Fruit fly (Drosophila melanogaster) whole organism, wandering third instar larva: ENCODE data around the gene UQCR-C1.

Experiments
- Abd-B ChIP-seq: fragments of >200 bp; optimal IDR thresholded peaks from 2 replicates; lab custom pipeline; 2017; ENCODE audit warnings: missing biosample characterization, missing genetic modification characterization
- CG32264 ChIP-seq: fragments of 200-800 bp; sonication (Bioruptor generic); optimal IDR thresholded peaks from 2 replicates; lab custom pipeline; 2016; ENCODE audit warnings: missing biosample characterization, missing genetic modification characterization
- CG9705 ChIP-seq: fragments of 200-800 bp; sonication (Bioruptor generic); optimal IDR thresholded peaks from 2 replicates; lab custom pipeline; 2018; ENCODE audit warnings: missing biosample characterization, mild to moderate bottlenecking, missing genetic modification characterization
- CrebA ChIP-seq: fragments of 200-800 bp; sonication (Bioruptor generic); optimal IDR thresholded peaks from 2 replicates; lab custom pipeline; 2016; ENCODE audit warnings: missing biosample characterization, mild to moderate bottlenecking, missing genetic modification characterization, borderline replicate concordance
- Dfd ChIP-seq: fragments of >200 bp; optimal IDR thresholded peaks from 2 replicates; lab custom pipeline; 2017; ENCODE audit warnings: missing biosample characterization, missing genetic modification characterization
- Dif ChIP-seq: fragments of 200-275, 200-300 bp; sonication (Bioruptor generic); optimal IDR thresholded peaks from 2 replicates; lab custom pipeline; 2018; ENCODE audit warnings: missing biosample characterization, missing genetic modification characterization; ENCODE audit not compliant: partially characterized antibody
- GATAd ChIP-seq: sonication (Bioruptor generic); optimal IDR thresholded peaks from 2 replicates; lab custom pipeline; 2016; ENCODE audit warnings: missing biosample characterization, missing genetic modification characterization
- HLH106 ChIP-seq: fragments of 200-800 bp; optimal IDR thresholded peaks from 3 replicates; lab custom pipeline; 2019; ENCODE audit warnings: missing biosample characterization, mild to moderate bottlenecking, missing genetic modification characterization, moderate library complexity
- Hnf4 ChIP-seq: fragments of 200-800 bp; sonication (Bioruptor generic); optimal IDR thresholded peaks from 2 replicates; lab custom pipeline; 2016; ENCODE audit warnings: missing biosample characterization, mild to moderate bottlenecking, missing genetic modification characterization
- Hr78 ChIP-seq: fragments of >200 bp; optimal IDR thresholded peaks from 2 replicates; lab custom pipeline; 2017; ENCODE audit warnings: missing biosample characterization, missing genetic modification characterization
- Hr83 ChIP-seq: fragments of 200-300 bp; sonication (Bioruptor generic); optimal IDR thresholded peaks from 2 replicates; lab custom pipeline; 2016; ENCODE audit warnings: missing biosample characterization, mild to moderate bottlenecking, missing genetic modification characterization, moderate library complexity; ENCODE audit not compliant: poor library complexity, severe bottlenecking
- Jra ChIP-seq: sonication (Bioruptor generic); optimal IDR thresholded peaks from 2 replicates; lab custom pipeline; 2016; ENCODE audit warnings: missing biosample characterization, missing genetic modification characterization
- Mio ChIP-seq: sonication (Bioruptor generic); optimal IDR thresholded peaks from 2 replicates; lab custom pipeline; 2016; ENCODE audit warnings: missing biosample characterization, missing genetic modification characterization
- Myc ChIP-seq: fragments of >200 bp; optimal IDR thresholded peaks from 2 replicates; lab custom pipeline; 2017
- N ChIP-seq: fragments of >200 bp; optimal IDR thresholded peaks from 2 replicates; lab custom pipeline; 2018; ENCODE audit warnings: missing biosample characterization, missing external identifiers, missing genetic modification characterization
- OdsH ChIP-seq: fragments of 200-800 bp; sonication (Bioruptor generic); optimal IDR thresholded peaks from 2 replicates; lab custom pipeline; 2016; ENCODE audit warnings: missing biosample characterization, mild to moderate bottlenecking, missing genetic modification characterization
- Rel ChIP-seq, 2 experiments: fragments of 200-800 bp; sonication (Bioruptor generic) in 1 of 2; optimal IDR thresholded peaks; 2 replicates in 1 of 2; 3 replicates in 1 of 2; lab custom pipeline; 2016 to 2019; ENCODE audit warnings: mild to moderate bottlenecking in 2 of 2, missing biosample characterization in 2 of 2, missing genetic modification characterization in 2 of 2, moderate library complexity in 1 of 2
- Sp1 ChIP-seq: fragments of 200-800 bp; sonication (Bioruptor generic); optimal IDR thresholded peaks from 3 replicates; lab custom pipeline; 2019; ENCODE audit warnings: missing biosample characterization, mild to moderate bottlenecking, missing genetic modification characterization, moderate library complexity
- Vsx2 ChIP-seq: fragments of 200-300, 225-300 bp; sonication (Bioruptor generic); optimal IDR thresholded peaks from 2 replicates; lab custom pipeline; 2018; ENCODE audit warnings: missing biosample characterization, missing genetic modification characterization; ENCODE audit not compliant: partially characterized antibody
- br ChIP-seq: fragments of 200-800 bp; sonication (Bioruptor generic); optimal IDR thresholded peaks from 2 replicates; lab custom pipeline; 2016; ENCODE audit warnings: missing biosample characterization, missing genetic modification characterization
- brk ChIP-seq: fragments of 200-800 bp; sonication (Bioruptor generic); optimal IDR thresholded peaks from 2 replicates; lab custom pipeline; 2016; ENCODE audit warnings: missing biosample characterization, mild to moderate bottlenecking, missing genetic modification characterization
- dl ChIP-seq, 2 experiments: fragments of 175-275, 200-275 bp in 1 of 2; fragments of 200-275 bp in 1 of 2; sonication (Bioruptor generic); optimal IDR thresholded peaks; lab custom pipeline; 2018; ENCODE audit warnings: mild to moderate bottlenecking in 2 of 2, missing biosample characterization in 2 of 2, missing genetic modification characterization in 2 of 2, moderate library complexity in 2 of 2; ENCODE audit not compliant: partially characterized antibody in 2 of 2, insufficient read depth in 1 of 2
- dmrt93B ChIP-seq: fragments of 200-800 bp; sonication (Bioruptor generic); optimal IDR thresholded peaks from 2 replicates; lab custom pipeline; 2018; ENCODE audit warnings: missing biosample characterization, mild to moderate bottlenecking, missing genetic modification characterization
- dsf ChIP-seq: sonication (Bioruptor generic); optimal IDR thresholded peaks from 2 replicates; lab custom pipeline; 2016; ENCODE audit warnings: missing biosample characterization, missing genetic modification characterization, borderline replicate concordance
- ey ChIP-seq: fragments of 200-800 bp; sonication (Bioruptor generic); optimal IDR thresholded peaks from 2 replicates; lab custom pipeline; 2016; ENCODE audit warnings: missing biosample characterization, missing genetic modification characterization
- foxo ChIP-seq, 2 experiments: fragments of 200-800 bp; sonication (Bioruptor generic); optimal IDR thresholded peaks; 2 replicates in 1 of 2; 3 replicates in 1 of 2; lab custom pipeline; 2016 to 2017; ENCODE audit warnings: missing biosample characterization in 2 of 2, missing genetic modification characterization in 2 of 2
- fru ChIP-seq: fragments of 200-800 bp; sonication (Bioruptor generic); optimal IDR thresholded peaks from 3 replicates; lab custom pipeline; 2016; ENCODE audit warnings: missing biosample characterization, mild to moderate bottlenecking, missing genetic modification characterization
- h ChIP-seq: fragments of 200-800 bp; sonication (Bioruptor generic); optimal IDR thresholded peaks from 3 replicates; lab custom pipeline; 2016; ENCODE audit warnings: missing biosample characterization, mild to moderate bottlenecking, missing genetic modification characterization
- jim ChIP-seq: fragments of 175-275, 200-325 bp; sonication (Bioruptor generic); optimal IDR thresholded peaks from 2 replicates; lab custom pipeline; 2016; ENCODE audit warnings: missing biosample characterization, mild to moderate bottlenecking, missing genetic modification characterization
- lola ChIP-seq: fragments of >200 bp; optimal IDR thresholded peaks from 2 replicates; lab custom pipeline; 2017; ENCODE audit warnings: missing biosample characterization, missing genetic modification characterization
- pan ChIP-seq: fragments of >200 bp; optimal IDR thresholded peaks from 2 replicates; lab custom pipeline; 2017
- psq ChIP-seq: fragments of 200-800 bp; sonication (Bioruptor generic); optimal IDR thresholded peaks from 3 replicates; lab custom pipeline; 2017; ENCODE audit warnings: missing biosample characterization, mild to moderate bottlenecking, missing genetic modification characterization, moderate library complexity
- rgr ChIP-seq: fragments of 200-800 bp; sonication (Bioruptor generic); optimal IDR thresholded peaks from 3 replicates; lab custom pipeline; 2016; ENCODE audit warnings: missing biosample characterization, mild to moderate bottlenecking, missing genetic modification characterization
- sage ChIP-seq: fragments of 200-800 bp; sonication (Bioruptor generic); optimal IDR thresholded peaks from 2 replicates; lab custom pipeline; 2016; ENCODE audit warnings: missing biosample characterization, mild to moderate bottlenecking, missing genetic modification characterization
- sv ChIP-seq: fragments of 200-800 bp; sonication (Bioruptor generic); optimal IDR thresholded peaks from 3 replicates; lab custom pipeline; 2016; ENCODE audit warnings: missing biosample characterization, missing genetic modification characterization
- tai ChIP-seq: sonication (Bioruptor generic); optimal IDR thresholded peaks from 2 replicates; lab custom pipeline; 2016; ENCODE audit warnings: missing biosample characterization, missing genetic modification characterization
- usp ChIP-seq: fragments of >200 bp; optimal IDR thresholded peaks from 2 replicates; lab custom pipeline; 2017; ENCODE audit warnings: missing biosample characterization, missing genetic modification characterization
- woc ChIP-seq: sonication (Bioruptor generic); optimal IDR thresholded peaks from 2 replicates; lab custom pipeline; 2016; ENCODE audit warnings: missing biosample characterization, mild to moderate bottlenecking, missing genetic modification characterization

UQCR-C1 gene

dm6 chr3R:14893791-14894782 lies 4.1 kb downstream of the UQCR-C1 start, which contains the start of gene Dph2:
TSS of gene Dph2 (minus strand) at chr3R:14893954.
- no peak for TF ChIP-seq dl (GFP tag; optimal IDR thresholded peaks at IDR 0.05; lab: Kevin White, UChicago; ENCODE audit: insufficient read depth in 1 of 2, partially characterized antibody in 2 of 2)
- peak; percentile 31 for TF ChIP-seq psq (GFP tag; lab: Kevin White, UChicago)
- no peak for TF ChIP-seq Dfd
- peak; percentile 26 for TF ChIP-seq OdsH (GFP tag; lab: Kevin White, UChicago)
- TF ChIP-seq ey (GFP tag; lab: Kevin White, UChicago), result peak; percentile 47
- no peak for TF ChIP-seq tai
- TF ChIP-seq CG9705 (GFP tag; lab: Kevin White, UChicago), result peak; percentile 7
- no peak for TF ChIP-seq dsf (GFP tag; lab: Kevin White, UChicago)
- no peak for TF ChIP-seq Abd-B (GFP tag; lab: Kevin White, UChicago)
- TF ChIP-seq jim (GFP tag; lab: Kevin White, UChicago), result no peak
- no peak for TF ChIP-seq Myc (lab: Kevin White, UChicago)
- no peak for TF ChIP-seq Mio (GFP tag; lab: Kevin White, UChicago)
- no peak for TF ChIP-seq h
- TF ChIP-seq fru, result no peak
- no peak for TF ChIP-seq br (GFP tag; lab: Kevin White, UChicago)
- TF ChIP-seq foxo (GFP tag; optimal IDR thresholded peaks at IDR 0.05; lab: Kevin White, UChicago), result peak in 1 of 2 experiments; percentile 36
- TF ChIP-seq HLH106 (tag; lab: Kevin White, UChicago), result peak; percentile 73
- TF ChIP-seq usp (GFP tag; lab: Kevin White, UChicago), result no peak
- no peak for TF ChIP-seq Rel (GFP tag; optimal IDR thresholded peaks at IDR 0.05; lab: Kevin White, UChicago)
- TF ChIP-seq Rel (tag; optimal IDR thresholded peaks at IDR 0.05; lab: Kevin White, UChicago), result peak; percentile 29
- no peak for TF ChIP-seq dmrt93B (GFP tag; lab: Kevin White, UChicago)
- TF ChIP-seq sage, result no peak
- no peak for TF ChIP-seq Hr78 (GFP tag; lab: Kevin White, UChicago)
- no peak for TF ChIP-seq N (GFP tag; lab: Kevin White, UChicago)
- TF ChIP-seq CG32264 (GFP tag; lab: Kevin White, UChicago), result no peak
- TF ChIP-seq woc (GFP tag; lab: Kevin White, UChicago), result peak; percentile 64
- no peak for TF ChIP-seq brk (GFP tag; lab: Kevin White, UChicago)
- no peak for TF ChIP-seq Hnf4
- no peak for TF ChIP-seq GATAd (GFP tag; lab: Kevin White, UChicago)
- no peak for TF ChIP-seq pan (lab: Kevin White, UChicago)
- peak; percentile 72 for TF ChIP-seq Sp1 (GFP tag; lab: Kevin White, UChicago)
- peak; percentile 14 for TF ChIP-seq Hr83 (GFP tag; lab: Kevin White, UChicago)
- TF ChIP-seq Vsx2 (GFP tag; lab: Kevin White, UChicago), result no peak
- peak; percentile 22 for TF ChIP-seq sv (GFP tag; lab: Kevin White, UChicago)
- TF ChIP-seq Jra (GFP tag; lab: Kevin White, UChicago), result no peak
- TF ChIP-seq lola (GFP tag; lab: Kevin White, UChicago), result no peak
- no peak for TF ChIP-seq Dif (GFP tag; lab: Kevin White, UChicago)
- TF ChIP-seq CrebA (GFP tag; lab: Kevin White, UChicago), result no peak
- peak; percentile 56 for TF ChIP-seq rgr

DNA sequence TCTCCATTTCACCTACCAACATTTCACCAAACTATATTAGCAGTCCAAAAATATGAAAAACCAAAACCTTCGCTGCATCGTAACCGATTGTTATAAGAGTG lies 4.6 kb downstream of the UQCR-C1 start, which contains the start of gene CG14860:
Gene CG14860, plus strand, starts transcription at position 2 of the 101 bp plus-strand sequence.
- no peak for TF ChIP-seq Hnf4
- TF ChIP-seq, all 38 proteins: peak for 0
